Fruit fly (Drosophila melanogaster): ENCODE measurements around the gene PNUTS.

The PNUTS gene

dm6 chr2L:856001-856400, 14.3 kb upstream of the PNUTS start (continued):
- TF ChIP-seq CG6765 (GFP tag; optimal IDR thresholded peaks at IDR 0.05) (no peak), CG18262 (tag; optimal IDR thresholded peaks at IDR 0.05) (no peak), CG7987 (GFP tag; optimal IDR thresholded peaks at IDR 0.05) (peak; percentile 33), jumu (GFP tag; optimal IDR thresholded peaks at IDR 0.05) (no peak), CG11093 (GFP tag; IDR thresholded peaks at IDR 0.05) (no peak), CG1024 (GFP tag; IDR thresholded peaks at IDR 0.05) (no peak), stc (GFP tag; IDR thresholded peaks at IDR 0.05) (peak; percentile 28; the same call in 1 of the 2 replicates), pho (GFP tag; optimal IDR thresholded peaks at IDR 0.05) (no peak), gcm (GFP tag; optimal IDR thresholded peaks at IDR 0.05) (no peak), zfh2 (GFP tag; optimal IDR thresholded peaks at IDR 0.05) (no peak), br (optimal IDR thresholded peaks at IDR 0.05) (no peak), CG13123 (GFP tag; optimal IDR thresholded peaks at IDR 0.05) (no peak), CG14710 (tag; optimal IDR thresholded peaks at IDR 0.05) (no peak), tx (GFP tag; optimal IDR thresholded peaks at IDR 0.05) (no peak), Blimp-1 (GFP tag; optimal IDR thresholded peaks at IDR 0.05) (no peak), pnt (GFP tag; optimal IDR thresholded peaks at IDR 0.05) (no peak), Lim3 (GFP tag; IDR thresholded peaks at IDR 0.05) (no peak), gsb-n (tag; optimal IDR thresholded peaks at IDR 0.05) (no peak), unc-4 (GFP tag; IDR thresholded peaks at IDR 0.05; ENCODE audit: partially characterized antibody) (no peak), CG2875 (GFP tag; optimal IDR thresholded peaks at IDR 0.05) (peak; percentile 40), eve (GFP tag; optimal IDR thresholded peaks at IDR 0.05) (no peak), CG43689 (GFP tag; IDR thresholded peaks at IDR 0.05) (no peak), gt (GFP tag; IDR thresholded peaks at IDR 0.05) (no peak), bcd (GFP tag; optimal IDR thresholded peaks at IDR 0.05) (no peak), E2f2 (GFP tag; IDR thresholded peaks at IDR 0.05) (0 out of 2 replicates have a peak, but pooled peaks have one; percentile 7), tll (GFP tag; optimal IDR thresholded peaks at IDR 0.05) (no peak), E2f1 (GFP tag; IDR thresholded peaks at IDR 0.05) (no peak), CG3065 (GFP tag; optimal IDR thresholded peaks at IDR 0.05) (no peak), CG10565 (GFP tag; optimal IDR thresholded peaks at IDR 0.05) (no peak), wor (GFP tag; IDR thresholded peaks at IDR 0.05) (no peak), aop (GFP tag; IDR thresholded peaks at IDR 0.05) (no peak), otp (GFP tag; IDR thresholded peaks at IDR 0.05) (0 out of 3 replicates have a peak, but pooled peaks have one; percentile 50), CG12744 (GFP tag; optimal IDR thresholded peaks at IDR 0.05) (no peak), lbe (GFP tag; optimal IDR thresholded peaks at IDR 0.05) (peak; percentile 59), Fer1 (GFP tag; optimal IDR thresholded peaks at IDR 0.05) (peak; percentile 46), fru (optimal IDR thresholded peaks at IDR 0.05) (no peak), ase (GFP tag; IDR thresholded peaks at IDR 0.05) (no peak), hbn (GFP tag; IDR thresholded peaks at IDR 0.05; ENCODE audit: partially characterized antibody) (no peak), nmo (GFP tag; optimal IDR thresholded peaks at IDR 0.05) (no peak), CG14050 (GFP tag; IDR thresholded peaks at IDR 0.05) (no peak), CG6813 (GFP tag; optimal IDR thresholded peaks at IDR 0.05) (peak; percentile 62), CG9609 (GFP tag; optimal IDR thresholded peaks at IDR 0.05) (no peak), C15 (GFP tag; IDR thresholded peaks at IDR 0.05) (no peak), klu (GFP tag; IDR thresholded peaks at IDR 0.05) (no peak), Lhr (GFP tag; optimal IDR thresholded peaks at IDR 0.05) (no peak), CG18764 (GFP tag; optimal IDR thresholded peaks at IDR 0.05) (no peak), CG13624 (GFP tag; optimal IDR thresholded peaks at IDR 0.05) (no peak), CG8765 (GFP tag; IDR thresholded peaks at IDR 0.05) (no peak), bab2 (GFP tag; optimal IDR thresholded peaks at IDR 0.05) (no peak), CG4730 (GFP tag; IDR thresholded peaks at IDR 0.05) (no peak), ara (GFP tag; IDR thresholded peaks at IDR 0.05) (peak; percentile 46; the same call in 1 of the 2 replicates), CG7357 (GFP tag; IDR thresholded peaks at IDR 0.05) (no peak), Usf (GFP tag; optimal IDR thresholded peaks at IDR 0.05) (no peak)

Measured in whole organism, embryonic.